Worm (Caenorhabditis elegans) whole organism, L4 larva: Measurements from ENCODE around the gene F21D5.6.

Source experiments
- D1046.2 ChIP-seq: fragments of 200-800 bp; sonication (Bioruptor generic); IDR thresholded peaks from 2 replicates; pipeline ENCODE4 v1.3.6; 2022; ENCODE audit warnings: missing genetic modification characterization, missing compliant biosample characterization
- daf-12 ChIP-seq: fragments of 150-350 bp; optimal IDR thresholded peaks from 2 replicates; lab custom pipeline; 2014; ENCODE audit warnings: missing biosample characterization, missing genetic modification reagents, missing genetic modification characterization
- jun-1 ChIP-seq: fragments of 150-350 bp; optimal IDR thresholded peaks from 2 replicates; lab custom pipeline; 2014; ENCODE audit warnings: missing biosample characterization, missing genetic modification reagents, missing genetic modification characterization
- lim-7 ChIP-seq: fragments of 200-800 bp; sonication (Bioruptor generic); IDR thresholded peaks from 2 replicates; pipeline ENCODE4 v1.3.6; 2022; ENCODE audit warnings: missing genetic modification characterization, missing compliant biosample characterization
- nhr-10 ChIP-seq: fragments of 150-350 bp; optimal IDR thresholded peaks from 2 replicates; lab custom pipeline; 2014; ENCODE audit warnings: missing biosample characterization, missing genetic modification characterization
- nhr-77 ChIP-seq: fragments of 150-350 bp; optimal IDR thresholded peaks from 2 replicates; lab custom pipeline; 2014; ENCODE audit warnings: missing biosample characterization, missing genetic modification characterization
- unc-62 ChIP-seq, 3 experiments: fragments of 150-350 bp in 1 of 3; sonication (generic microtip); optimal IDR thresholded peaks in 2 of 3; peaks in 1 of 3; 1 replicate in 1 of 3; 2 replicates in 2 of 3; lab custom pipeline; 2014 to 2017; ENCODE audit warnings: missing biosample characterization in 3 of 3, missing genetic modification characterization in 3 of 3, missing genetic modification reagents in 3 of 3, missing genotype in 1 of 3

- TF ChIP-seq jun-1 (tag; lab: Kevin White, UChicago) (no peak), daf-12 (tag; lab: Kevin White, UChicago) (no peak), unc-62 (GFP tag; optimal IDR thresholded peaks at IDR 0.05 in 1 of 2; lab: Kevin White, UChicago) (no peak), unc-62 (tag; optimal IDR thresholded peaks at IDR 0.05; lab: Kevin White, UChicago) (no peak), lim-7 (GFP tag; lab: Robert Waterston, UW) (no peak), nhr-77 (tag; lab: Kevin White, UChicago) (no peak), D1046.2 (no peak), nhr-10 (no peak)
Observed at ce11 chrIV:8725345-8725744, 15.8 kb downstream of the F21D5.6 start, which contains the start of gene pgm-3.
